Fruit fly (Drosophila melanogaster): ENCODE results near the gene Blos4.

DNA sequence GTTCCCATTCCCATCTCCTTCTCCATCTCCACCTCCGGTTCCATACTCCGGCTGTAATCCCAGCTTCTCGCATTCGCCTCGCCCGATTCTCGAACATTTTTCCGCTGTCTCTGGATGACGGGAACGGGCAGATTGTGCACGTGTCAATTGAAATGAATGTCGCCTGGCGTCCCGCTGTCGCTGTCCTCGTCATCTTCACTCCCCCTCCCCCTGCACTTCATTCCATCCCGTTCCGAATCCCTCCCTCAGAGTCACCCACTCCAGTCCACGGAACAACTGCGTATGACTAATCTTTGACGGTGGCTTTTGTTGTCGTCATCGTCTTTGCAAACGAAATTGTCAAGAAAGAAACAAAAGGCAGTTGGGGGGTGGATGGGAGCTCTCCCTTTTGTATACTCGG lies 37.0 kb upstream of the Blos4 start:
- TF ChIP-seq Jra (GFP tag; optimal IDR thresholded peaks at IDR 0.05) = no peak
- no peak for TF ChIP-seq Sp1 (GFP tag; optimal IDR thresholded peaks at IDR 0.05)
- TF ChIP-seq lola (GFP tag; optimal IDR thresholded peaks at IDR 0.05) = no peak
- TF ChIP-seq h (GFP tag; optimal IDR thresholded peaks at IDR 0.05) = no peak
- TF ChIP-seq rgr (GFP tag; optimal IDR thresholded peaks at IDR 0.05) = no peak
- no peak for TF ChIP-seq Dif (GFP tag; optimal IDR thresholded peaks at IDR 0.05; ENCODE audit: partially characterized antibody)
- TF ChIP-seq CG9705 (GFP tag; optimal IDR thresholded peaks at IDR 0.05) = no peak
- no peak for TF ChIP-seq CrebA (GFP tag; optimal IDR thresholded peaks at IDR 0.05; ENCODE audit: borderline replicate concordance)
- no peak for TF ChIP-seq Hr78 (GFP tag; optimal IDR thresholded peaks at IDR 0.05)
